Worm (Caenorhabditis elegans) whole organism, L3 larva: ENCODE results near the gene tag-209.

Source experiments
- R02D3.7 ChIP-seq: fragments of 150-350 bp; optimal IDR thresholded peaks from 2 replicates; lab custom pipeline; 2014; ENCODE audit warnings: missing biosample characterization, missing genetic modification characterization
- aly-2 ChIP-seq: fragments of 150-350 bp; optimal IDR thresholded peaks from 2 replicates; lab custom pipeline; 2014; ENCODE audit warnings: missing biosample characterization, missing genetic modification characterization
- ama-1 ChIP-seq: fragments of 150-350 bp; optimal IDR thresholded peaks from 2 replicates; lab custom pipeline; 2018
- ceh-16 ChIP-seq: sonication (generic microtip); optimal IDR thresholded peaks from 2 replicates; lab custom pipeline; 2017; ENCODE audit warnings: missing biosample characterization, missing genetic modification characterization
- ceh-82 ChIP-seq: fragments of 150-350 bp; optimal IDR thresholded peaks from 2 replicates; lab custom pipeline; 2014; ENCODE audit warnings: missing biosample characterization, missing genetic modification characterization
- ceh-9 ChIP-seq: sonication (generic microtip); optimal IDR thresholded peaks from 2 replicates; lab custom pipeline; 2018; ENCODE audit warnings: missing biosample characterization, missing genetic modification characterization
- daf-12 ChIP-seq: fragments of 150-350 bp; optimal IDR thresholded peaks from 2 replicates; lab custom pipeline; 2014; ENCODE audit warnings: missing biosample characterization, missing genetic modification reagents, missing genetic modification characterization
- egl-27 ChIP-seq: sonication (generic microtip); optimal IDR thresholded peaks from 4 replicates; lab custom pipeline; 2017; ENCODE audit warnings: missing biosample characterization, missing genetic modification reagents, missing genetic modification characterization
- egl-5 ChIP-seq: fragments of 150-350 bp; optimal IDR thresholded peaks from 2 replicates; lab custom pipeline; 2017; ENCODE audit warnings: missing biosample characterization, missing genetic modification reagents, missing genetic modification characterization, inconsistent platforms
- elt-2 ChIP-seq: sonication (generic microtip); optimal IDR thresholded peaks from 2 replicates; lab custom pipeline; 2016; ENCODE audit warnings: missing genetic modification reagents, mild to moderate bottlenecking, missing genetic modification characterization, missing compliant biosample characterization
- fkh-10 ChIP-seq: sonication (generic microtip); optimal IDR thresholded peaks from 2 replicates; lab custom pipeline; 2017; ENCODE audit warnings: missing biosample characterization, missing genetic modification reagents, missing genetic modification characterization
- fkh-2 ChIP-seq: fragments of 150-350 bp; optimal IDR thresholded peaks from 2 replicates; lab custom pipeline; 2014; ENCODE audit warnings: missing biosample characterization, missing genetic modification reagents, missing genetic modification characterization
- hmg-11 ChIP-seq: sonication (generic microtip); optimal IDR thresholded peaks from 2 replicates; lab custom pipeline; 2016; ENCODE audit warnings: missing genetic modification characterization, missing compliant biosample characterization
- lin-15B ChIP-seq: fragments of 150-350 bp; optimal IDR thresholded peaks from 2 replicates; lab custom pipeline; 2014; ENCODE audit warnings: missing biosample characterization, missing genetic modification characterization
- lin-39 ChIP-seq: fragments of 150-350 bp; optimal IDR thresholded peaks from 2 replicates; lab custom pipeline; 2018; ENCODE audit warnings: missing biosample characterization, missing genetic modification reagents, missing genetic modification characterization
- nfya-1 ChIP-seq: sonication (generic microtip); optimal IDR thresholded peaks from 2 replicates; lab custom pipeline; 2017; ENCODE audit warnings: missing genetic modification characterization, mild to moderate bottlenecking, missing compliant biosample characterization, antibody characterized with exemption, moderate library complexity; ENCODE audit not compliant: insufficient read depth
- nhr-11 ChIP-seq: fragments of 150-350 bp; optimal IDR thresholded peaks from 2 replicates; lab custom pipeline; 2014; ENCODE audit warnings: missing biosample characterization, missing genetic modification characterization
- nhr-12 ChIP-seq: fragments of 150-350 bp; optimal IDR thresholded peaks from 2 replicates; lab custom pipeline; 2014; ENCODE audit warnings: missing biosample characterization, missing genetic modification characterization
- nhr-23 ChIP-seq: fragments of 150-350 bp; optimal IDR thresholded peaks from 2 replicates; lab custom pipeline; 2014; ENCODE audit warnings: missing biosample characterization, missing genetic modification reagents, missing genetic modification characterization
- nhr-237 ChIP-seq: fragments of 150-350 bp; optimal IDR thresholded peaks from 2 replicates; lab custom pipeline; 2014; ENCODE audit warnings: missing biosample characterization, missing genetic modification characterization
- nhr-28 ChIP-seq: fragments of 150-350 bp; optimal IDR thresholded peaks from 2 replicates; lab custom pipeline; 2014; ENCODE audit warnings: missing biosample characterization, missing genetic modification characterization
- nhr-43 ChIP-seq: sonication (generic microtip); optimal IDR thresholded peaks from 2 replicates; lab custom pipeline; 2016; ENCODE audit warnings: mild to moderate bottlenecking, missing genetic modification characterization, missing compliant biosample characterization; ENCODE audit not compliant: poor library complexity, severe bottlenecking
- nhr-67 ChIP-seq: fragments of 150-350 bp; optimal IDR thresholded peaks from 2 replicates; lab custom pipeline; 2014; ENCODE audit warnings: missing biosample characterization, missing genetic modification characterization
- pqm-1 ChIP-seq: fragments of 150-350 bp; optimal IDR thresholded peaks from 2 replicates; lab custom pipeline; 2017; ENCODE audit warnings: missing biosample characterization, missing genetic modification characterization, inconsistent platforms
- snpc-4 ChIP-seq: fragments of 150-350 bp; optimal IDR thresholded peaks from 2 replicates; lab custom pipeline; 2014; ENCODE audit warnings: missing biosample characterization, missing genetic modification characterization
- unc-62 ChIP-seq: fragments of 150-350 bp; sonication (generic microtip); optimal IDR thresholded peaks from 4 replicates; lab custom pipeline; 2014; ENCODE audit warnings: missing biosample characterization, missing genetic modification reagents, missing genetic modification characterization
- ztf-11 ChIP-seq: fragments of 150-350 bp; optimal IDR thresholded peaks from 2 replicates; lab custom pipeline; 2014; ENCODE audit warnings: missing biosample characterization, missing genetic modification characterization
- ztf-4 ChIP-seq: fragments of 150-350 bp; optimal IDR thresholded peaks from 2 replicates; lab custom pipeline; 2014; ENCODE audit warnings: missing biosample characterization, missing genetic modification characterization

tag-209 gene

ce11 chrII:10829081-10829480 lies 42.0 kb downstream of the tag-209 start, which contains the start of gene VM106R.1:
Gene VM106R.1 (minus strand): TSS chrII:10829181.
- TF ChIP-seq unc-62 (GFP tag; lab: Kevin White, UChicago) (no peak), egl-5 (no peak), ceh-82 (no peak), ztf-11 (tag; lab: Kevin White, UChicago) (no peak), ztf-4 (tag; lab: Kevin White, UChicago) (no peak)

- no peak for TF ChIP-seq ama-1 (lab: Kevin White, UChicago)
- TF ChIP-seq nhr-28: no peak
- no peak for TF ChIP-seq ceh-16 (tag; lab: Kevin White, UChicago)
- TF ChIP-seq nhr-11 (tag; lab: Kevin White, UChicago): no peak
- TF ChIP-seq ztf-4 (tag; lab: Kevin White, UChicago): no peak
- no peak for TF ChIP-seq nhr-43 (tag; lab: Kevin White, UChicago)
- TF ChIP-seq nfya-1 (tag; lab: Kevin White, UChicago): peak; percentile 24
- TF ChIP-seq lin-39 (tag; lab: Kevin White, UChicago): peak; percentile 84
- no peak for TF ChIP-seq fkh-2 (tag; lab: Kevin White, UChicago)
- TF ChIP-seq elt-2 (tag; lab: Kevin White, UChicago): no peak
- TF ChIP-seq R02D3.7 (tag; lab: Kevin White, UChicago): no peak
- TF ChIP-seq daf-12 (tag; lab: Kevin White, UChicago): no peak
- TF ChIP-seq nhr-23 (tag; lab: Kevin White, UChicago): no peak
- TF ChIP-seq pqm-1 (tag; lab: Kevin White, UChicago): no peak
Observed at ce11 chrII:10829572-10829971, 42.5 kb downstream of the tag-209 start.

DNA sequence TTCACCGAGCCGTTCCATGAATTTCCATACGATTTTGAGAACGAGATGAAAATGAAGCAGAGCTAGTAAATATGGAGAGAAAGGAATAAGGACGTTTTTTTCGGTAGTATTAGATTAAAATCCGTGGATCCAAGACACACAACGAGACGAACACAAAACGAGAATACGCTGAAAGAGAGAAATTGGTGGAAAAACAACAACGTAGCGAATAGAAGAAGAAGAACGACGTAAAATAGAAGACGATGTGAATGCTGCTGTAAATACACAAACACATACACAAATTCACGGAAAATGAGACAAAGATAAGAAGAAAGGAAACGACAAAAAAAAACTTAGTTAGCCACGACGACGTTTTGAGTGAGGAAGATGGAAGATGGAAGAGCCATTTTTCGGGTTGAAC lies 47.6 kb downstream of the tag-209 start:
- TF ChIP-seq snpc-4 (no peak), lin-15B (tag; lab: Kevin White, UChicago) (no peak), egl-27 (tag; lab: Kevin White, UChicago) (no peak), nhr-67 (no peak), ceh-82 (no peak), fkh-10 (GFP tag; lab: Kevin White, UChicago) (no peak), egl-5 (no peak), nhr-237 (tag; lab: Kevin White, UChicago) (no peak), hmg-11 (tag; lab: Kevin White, UChicago) (no peak), nhr-28 (no peak), nhr-12 (tag; lab: Kevin White, UChicago) (no peak), aly-2 (tag; lab: Kevin White, UChicago) (no peak), ceh-9 (no peak), fkh-2 (tag; lab: Kevin White, UChicago) (no peak)
